Fruit fly (Drosophila melanogaster): ENCODE results near the gene C3G.

C3G gene

dm6 chrX:6778780-6779179 is 24.6 kb downstream of the C3G start:
- TF ChIP-seq cyc (GFP tag; optimal IDR thresholded peaks at IDR 0.05) (peak; percentile 4), Gug (GFP tag; IDR thresholded peaks at IDR 0.05) (no peak), CG15336 (GFP tag; IDR thresholded peaks at IDR 0.05) (no peak), CG10669 (GFP tag; optimal IDR thresholded peaks at IDR 0.05) (peak; percentile 37), Blimp-1 (GFP tag; optimal IDR thresholded peaks at IDR 0.05) (no peak), Ets96B (tag; optimal IDR thresholded peaks at IDR 0.05) (peak; percentile 5), svp (GFP tag) (peak; percentile 68), Hr4 (GFP tag; optimal IDR thresholded peaks at IDR 0.05) (peak; percentile 13), fkh (GFP tag; optimal IDR thresholded peaks at IDR 0.05) (no peak), CG11762 (GFP tag; optimal IDR thresholded peaks at IDR 0.05; ENCODE audit: insufficient read depth) (no peak), acj6 (GFP tag; optimal IDR thresholded peaks at IDR 0.05) (peak; percentile 9), CG7368 (GFP tag; optimal IDR thresholded peaks at IDR 0.05) (no peak), OdsH (GFP tag; optimal IDR thresholded peaks at IDR 0.05) (peak; percentile 32), Eip75B (GFP tag; optimal IDR thresholded peaks at IDR 0.05) (no peak), CG6276 (GFP tag; optimal IDR thresholded peaks at IDR 0.05) (no peak), achi (GFP tag; optimal IDR thresholded peaks at IDR 0.05) (no peak), CG10631 (GFP tag; optimal IDR thresholded peaks at IDR 0.05) (no peak), pdm3 (GFP tag; optimal IDR thresholded peaks at IDR 0.05) (peak; percentile 1), Sox102F (GFP tag; optimal IDR thresholded peaks at IDR 0.05) (no peak), CG6163 (GFP tag; IDR thresholded peaks at IDR 0.05) (no peak), CG31627 (GFP tag; optimal IDR thresholded peaks at IDR 0.05) (peak; percentile 20), Eip78C (GFP tag) (peak; percentile 78), CG8119 (GFP tag; IDR thresholded peaks at IDR 0.05) (no peak), net (GFP tag; optimal IDR thresholded peaks at IDR 0.05) (no peak), CG32006 (GFP tag; optimal IDR thresholded peaks at IDR 0.05) (peak; percentile 21), CG6808 (GFP tag; optimal IDR thresholded peaks at IDR 0.05) (peak; percentile 0), Smox (GFP tag; optimal IDR thresholded peaks at IDR 0.05) (no peak), lz (GFP tag; optimal IDR thresholded peaks at IDR 0.05) (peak; percentile 1), Hr39 (GFP tag; optimal IDR thresholded peaks at IDR 0.05) (peak; percentile 20), CG34406 (GFP tag; optimal IDR thresholded peaks at IDR 0.05) (no peak), CG4318 (GFP tag; optimal IDR thresholded peaks at IDR 0.05) (no peak), Lpt (GFP tag; optimal IDR thresholded peaks at IDR 0.05) (no peak)

- TF ChIP-seq svp (GFP tag) (peak; percentile 74), Met (GFP tag; optimal IDR thresholded peaks at IDR 0.05) (peak; percentile 55), CG6792 (GFP tag; optimal IDR thresholded peaks at IDR 0.05) (no peak), CG1621 (tag; optimal IDR thresholded peaks at IDR 0.05) (no peak), CG3032 (tag; optimal IDR thresholded peaks at IDR 0.05) (peak; percentile 55), Sox15 (GFP tag; optimal IDR thresholded peaks at IDR 0.05) (peak; percentile 2), salr (GFP tag; optimal IDR thresholded peaks at IDR 0.05) (no peak), CG10631 (GFP tag; optimal IDR thresholded peaks at IDR 0.05) (peak; percentile 48), pdm3 (GFP tag; optimal IDR thresholded peaks at IDR 0.05) (peak; percentile 38), CG32006 (GFP tag; optimal IDR thresholded peaks at IDR 0.05) (peak; percentile 36), CG31627 (GFP tag; optimal IDR thresholded peaks at IDR 0.05) (no peak), CG6854 (GFP tag; optimal IDR thresholded peaks at IDR 0.05) (no peak), Sox102F (GFP tag; optimal IDR thresholded peaks at IDR 0.05) (no peak), dac (GFP tag; optimal IDR thresholded peaks at IDR 0.05) (no peak), fkh (GFP tag; optimal IDR thresholded peaks at IDR 0.05) (no peak), CG6808 (GFP tag; optimal IDR thresholded peaks at IDR 0.05) (peak; percentile 24), OdsH (GFP tag; optimal IDR thresholded peaks at IDR 0.05) (peak; percentile 19), CG11762 (GFP tag; optimal IDR thresholded peaks at IDR 0.05; ENCODE audit: insufficient read depth) (peak; percentile 8), Hr39 (GFP tag; optimal IDR thresholded peaks at IDR 0.05) (peak; percentile 3), fd59A (GFP tag; optimal IDR thresholded peaks at IDR 0.05) (peak; percentile 44), spab (GFP tag; optimal IDR thresholded peaks at IDR 0.05) (peak; percentile 30), Ets21C (GFP tag; optimal IDR thresholded peaks at IDR 0.05) (no peak), esn (GFP tag; optimal IDR thresholded peaks at IDR 0.05) (no peak), vri (GFP tag; optimal IDR thresholded peaks at IDR 0.05) (no peak), CG34406 (GFP tag; optimal IDR thresholded peaks at IDR 0.05) (no peak), Eip78C (GFP tag) (peak; percentile 88), dsx (GFP tag; optimal IDR thresholded peaks at IDR 0.05; ENCODE audit: poor library complexity, severe bottlenecking) (peak; percentile 29), net (GFP tag; optimal IDR thresholded peaks at IDR 0.05) (peak; percentile 3), topi (GFP tag; optimal IDR thresholded peaks at IDR 0.05) (peak; percentile 9), acj6 (GFP tag; optimal IDR thresholded peaks at IDR 0.05) (peak; percentile 42), CG3919 (GFP tag; optimal IDR thresholded peaks at IDR 0.05) (no peak), ss (GFP tag; optimal IDR thresholded peaks at IDR 0.05) (peak in 1 of 2 experiments; percentile 40), CG10669 (GFP tag; optimal IDR thresholded peaks at IDR 0.05) (peak; percentile 48)
Observed at dm6 chrX:6778068-6778467, 25.3 kb downstream of the C3G start.

All from whole organism, prepupa.